Worm (Caenorhabditis elegans): ENCODE measurements around the gene lpd-7.
"Not testable (repeated sequence)": the region's sequence is repeated elsewhere in the genome, so short reads cannot be mapped to it uniquely, and the experiment has no call there.

DNA sequence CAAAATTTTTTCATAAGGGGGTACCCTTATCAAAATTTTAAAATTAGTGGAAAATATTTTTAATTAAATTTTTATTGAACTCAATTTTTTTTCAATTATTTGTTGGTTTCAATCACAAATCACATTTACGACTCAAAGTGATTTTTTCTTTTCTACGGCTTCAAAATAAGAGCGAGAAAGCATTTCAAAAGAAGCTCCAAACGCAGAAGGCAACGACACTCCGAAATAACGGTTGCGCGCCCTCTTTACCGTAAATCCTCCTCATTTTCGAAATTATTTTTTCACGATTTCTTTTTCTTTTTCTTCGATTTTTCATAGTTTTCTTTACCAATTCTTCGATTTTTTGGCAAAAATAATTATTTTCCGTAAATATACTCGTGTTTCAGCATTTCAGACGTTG lies 27.9 kb downstream of the lpd-7 start:
- not testable (repeated sequence) for TF ChIP-seq ceh-28 (tag; optimal IDR thresholded peaks at IDR 0.05); fos-1 (tag; optimal IDR thresholded peaks at IDR 0.05); R02D3.7 (tag; optimal IDR thresholded peaks at IDR 0.05); spr-1 (tag; optimal IDR thresholded peaks at IDR 0.05); dve-1 (tag; optimal IDR thresholded peaks at IDR 0.05; ENCODE audit: insufficient read depth); zag-1 (tag; optimal IDR thresholded peaks at IDR 0.05)
